Worm (Caenorhabditis elegans): Measurements from ENCODE around the gene abce-1.

Gene abce-1

ce11 chrIII:13164902-13165301 lies 11.3 kb downstream of the abce-1 start:
- TF ChIP-seq flh-1 (GFP tag; optimal IDR thresholded peaks at IDR 0.05) (no peak), tbx-8 (GFP tag; optimal IDR thresholded peaks at IDR 0.05) (no peak), nhr-28 (tag; optimal IDR thresholded peaks at IDR 0.05) (no peak), mls-2 (tag; optimal IDR thresholded peaks at IDR 0.05) (no peak), snpc-4 (tag; optimal IDR thresholded peaks at IDR 0.05) (no peak), ces-1 (GFP tag; optimal IDR thresholded peaks at IDR 0.05) (no peak), drap-1 (GFP tag; optimal IDR thresholded peaks at IDR 0.05) (no peak)

- TF ChIP-seq mep-1 (tag; optimal IDR thresholded peaks at IDR 0.05) (peak; percentile 55), zip-8 (tag; optimal IDR thresholded peaks at IDR 0.05) (no peak)
Measured at ce11 chrIII:13169464-13169966, 15.9 kb downstream of the abce-1 start, which contains the start of the genes snpc-1.2 and Y39E4B.5. TSS of gene snpc-1.2 (minus strand) at chrIII:13169541. TSS of gene Y39E4B.5 (plus strand) at chrIII:13169916.

ce11 chrIII:13173687-13174086 lies 20.1 kb downstream of the abce-1 start:
- TF ChIP-seq hlh-1 (tag; optimal IDR thresholded peaks at IDR 0.05), result no peak
- no peak for TF ChIP-seq sem-2 (GFP tag; optimal IDR thresholded peaks at IDR 0.05)
- no peak for TF ChIP-seq flh-1 (GFP tag; optimal IDR thresholded peaks at IDR 0.05)
- TF ChIP-seq mab-5 (tag; optimal IDR thresholded peaks at IDR 0.05), result no peak
- no peak for TF ChIP-seq ham-2 (GFP tag; optimal IDR thresholded peaks at IDR 0.05)
- no peak for TF ChIP-seq blmp-1 (tag; optimal IDR thresholded peaks at IDR 0.05)
- no peak for TF ChIP-seq sptf-1 (tag; optimal IDR thresholded peaks at IDR 0.05)
- TF ChIP-seq elt-3 (tag; optimal IDR thresholded peaks at IDR 0.05), result no peak
- no peak for TF ChIP-seq mls-2 (tag; optimal IDR thresholded peaks at IDR 0.05)
- no peak for TF ChIP-seq cnd-1 (tag; optimal IDR thresholded peaks at IDR 0.05)
- no peak for TF ChIP-seq nhr-76 (tag; optimal IDR thresholded peaks at IDR 0.05)
- TF ChIP-seq lin-13 (tag; optimal IDR thresholded peaks at IDR 0.05), result no peak
- TF ChIP-seq mep-1 (tag; optimal IDR thresholded peaks at IDR 0.05), result no peak
- no peak for TF ChIP-seq unc-120 (tag; optimal IDR thresholded peaks at IDR 0.05; ENCODE audit: poor library complexity, severe bottlenecking)
- no peak for TF ChIP-seq tbx-8 (GFP tag; optimal IDR thresholded peaks at IDR 0.05)
- no peak for TF ChIP-seq ceh-83 (GFP tag; optimal IDR thresholded peaks at IDR 0.05)
- no peak for TF ChIP-seq nhr-28 (tag; optimal IDR thresholded peaks at IDR 0.05)
- no peak for TF ChIP-seq elt-1 (tag; optimal IDR thresholded peaks at IDR 0.05; ENCODE audit: borderline replicate concordance, insufficient read depth)
- TF ChIP-seq nhr-237 (tag; optimal IDR thresholded peaks at IDR 0.05), result no peak
- no peak for TF ChIP-seq ztf-11 (tag; optimal IDR thresholded peaks at IDR 0.05)

- TF ChIP-seq elt-1 (tag; optimal IDR thresholded peaks at IDR 0.05; ENCODE audit: borderline replicate concordance, insufficient read depth), result no peak
- TF ChIP-seq nhr-2 (tag; optimal IDR thresholded peaks at IDR 0.05), result no peak
- no peak for TF ChIP-seq ceh-43 (GFP tag; optimal IDR thresholded peaks at IDR 0.05)
- no peak for TF ChIP-seq lin-13 (tag; optimal IDR thresholded peaks at IDR 0.05)
- TF ChIP-seq elt-3 (tag; optimal IDR thresholded peaks at IDR 0.05), result no peak
- no peak for TF ChIP-seq tbx-8 (GFP tag; optimal IDR thresholded peaks at IDR 0.05)
- peak; percentile 50 for TF ChIP-seq zip-8 (tag; optimal IDR thresholded peaks at IDR 0.05)
Measured at ce11 chrIII:13176876-13177275, 23.3 kb downstream of the abce-1 start.

ce11 chrIII:13182003-13182402 lies 28.4 kb downstream of the abce-1 start:
- TF ChIP-seq M03D4.4 (tag; optimal IDR thresholded peaks at IDR 0.05) (no peak), hlh-1 (tag; optimal IDR thresholded peaks at IDR 0.05) (no peak), ces-1 (GFP tag; optimal IDR thresholded peaks at IDR 0.05) (peak; percentile 36), ceh-39 (tag; optimal IDR thresholded peaks at IDR 0.05) (no peak), ceh-83 (GFP tag; optimal IDR thresholded peaks at IDR 0.05) (no peak), lin-13 (tag; optimal IDR thresholded peaks at IDR 0.05) (peak; percentile 26), cnd-1 (tag; optimal IDR thresholded peaks at IDR 0.05) (no peak), tbx-8 (GFP tag; optimal IDR thresholded peaks at IDR 0.05) (no peak), nhr-2 (tag; optimal IDR thresholded peaks at IDR 0.05) (no peak), blmp-1 (tag; optimal IDR thresholded peaks at IDR 0.05) (peak; percentile 49), nhr-12 (tag; optimal IDR thresholded peaks at IDR 0.05) (no peak), elt-1 (tag; optimal IDR thresholded peaks at IDR 0.05; ENCODE audit: borderline replicate concordance, insufficient read depth) (no peak), drap-1 (GFP tag; optimal IDR thresholded peaks at IDR 0.05) (no peak), flh-1 (GFP tag; optimal IDR thresholded peaks at IDR 0.05) (no peak), nhr-28 (tag; optimal IDR thresholded peaks at IDR 0.05) (no peak), unc-120 (tag; optimal IDR thresholded peaks at IDR 0.05; ENCODE audit: poor library complexity, severe bottlenecking) (no peak), nhr-237 (tag; optimal IDR thresholded peaks at IDR 0.05) (peak; percentile 64), elt-3 (tag; optimal IDR thresholded peaks at IDR 0.05) (no peak), lin-32 (GFP tag; optimal IDR thresholded peaks at IDR 0.05) (no peak), lsy-2 (tag; optimal IDR thresholded peaks at IDR 0.05) (peak; percentile 69), mep-1 (tag; optimal IDR thresholded peaks at IDR 0.05) (peak; percentile 34), sptf-1 (tag; optimal IDR thresholded peaks at IDR 0.05) (no peak), unc-62 (GFP tag; optimal IDR thresholded peaks at IDR 0.05) (peak; percentile 45), snpc-4 (tag; optimal IDR thresholded peaks at IDR 0.05) (no peak), ceh-43 (GFP tag; optimal IDR thresholded peaks at IDR 0.05) (no peak), nhr-76 (tag; optimal IDR thresholded peaks at IDR 0.05) (no peak), pha-4 (tag; optimal IDR thresholded peaks at IDR 0.05) (peak; percentile 52), unc-39 (tag; optimal IDR thresholded peaks at IDR 0.05) (no peak), ztf-11 (tag; optimal IDR thresholded peaks at IDR 0.05) (no peak), mls-2 (tag; optimal IDR thresholded peaks at IDR 0.05) (no peak), bed-3 (GFP tag; optimal IDR thresholded peaks at IDR 0.05) (no peak), ham-2 (GFP tag; optimal IDR thresholded peaks at IDR 0.05) (peak; percentile 99), mab-5 (tag; optimal IDR thresholded peaks at IDR 0.05) (no peak), zip-8 (tag; optimal IDR thresholded peaks at IDR 0.05) (no peak), sem-2 (GFP tag; optimal IDR thresholded peaks at IDR 0.05) (no peak)
